Worm (Caenorhabditis elegans): Measurements from ENCODE around the gene R02F11.3.

The R02F11.3 gene

DNA sequence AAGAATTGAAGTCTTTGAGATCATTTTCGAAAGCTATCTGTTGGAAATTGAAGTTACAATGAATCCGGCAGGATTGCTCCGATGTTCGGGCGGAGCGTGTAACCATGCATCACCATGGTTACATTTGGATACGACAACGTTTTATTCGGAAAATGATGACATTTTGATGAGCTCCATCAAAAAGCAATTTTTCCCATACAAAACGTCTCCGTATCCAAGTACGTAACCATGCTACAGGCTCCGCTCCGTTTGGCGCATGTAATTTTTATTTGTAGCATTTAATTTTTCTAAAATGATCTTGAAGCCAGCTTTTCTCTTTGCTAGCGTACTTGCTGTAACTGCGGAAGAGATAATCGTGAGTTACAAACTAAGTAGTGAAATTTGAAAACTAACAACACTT lies 36.8 kb upstream of the R02F11.3 start, which contains the start of the genes cwp-2 and cwp-3:
TSS of gene cwp-2 (minus strand) at position 101 of the 400 bp plus-strand sequence.
TSS of gene cwp-3 (plus strand) at position 293 of the 400 bp plus-strand sequence.
- TF ChIP-seq madf-9 (GFP tag; conservative IDR thresholded peaks at IDR 0.05) (no peak), snpc-1.2 (GFP tag; IDR thresholded peaks at IDR 0.05) (no peak), nhr-76 (tag; optimal IDR thresholded peaks at IDR 0.05) (no peak), lin-39 (tag; optimal IDR thresholded peaks at IDR 0.05) (no peak), ama-1 (optimal IDR thresholded peaks at IDR 0.05) (no peak), ztf-7 (tag; optimal IDR thresholded peaks at IDR 0.05) (no peak), aha-1 (tag) (no peak), lin-13 (GFP tag; optimal IDR thresholded peaks at IDR 0.05) (no peak), ZK546.5 (tag; optimal IDR thresholded peaks at IDR 0.05) (no peak), zfp-3 (GFP tag; conservative IDR thresholded peaks at IDR 0.05) (no peak), skn-1 (tag; optimal IDR thresholded peaks at IDR 0.05) (no peak), T26A8.4 (GFP tag; IDR thresholded peaks at IDR 0.05) (no peak), Y48G9A.11 (GFP tag; IDR thresholded peaks at IDR 0.05) (no peak), egl-43 (GFP tag; IDR thresholded peaks at IDR 0.05) (no peak), F49E8.2 (tag; optimal IDR thresholded peaks at IDR 0.05; ENCODE audit: borderline replicate concordance) (no peak)

DNA sequence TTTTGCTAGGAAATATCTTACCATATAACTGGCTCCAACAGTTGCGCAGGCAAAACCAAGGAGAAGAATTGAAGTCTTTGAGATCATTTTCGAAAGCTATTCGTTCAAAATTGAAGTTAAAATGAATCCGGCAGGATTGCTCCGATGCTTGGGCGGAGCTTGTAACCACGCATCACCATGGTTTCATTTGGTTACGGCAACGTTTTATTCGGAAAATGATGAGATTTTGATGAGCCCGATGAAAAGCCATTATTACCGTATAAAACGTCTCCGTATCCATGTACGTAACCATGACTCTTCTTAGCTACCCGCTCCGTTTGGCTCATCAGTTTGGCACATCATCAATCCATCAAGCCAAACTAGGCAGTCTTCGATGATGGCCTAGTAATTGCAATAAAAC lies 35.4 kb upstream of the R02F11.3 start, which contains the start of gene cwp-1:
TSS of gene cwp-1 (minus strand) at position 101 of the 400 bp plus-strand sequence.
- no peak for TF ChIP-seq arid-1 (GFP tag; conservative IDR thresholded peaks at IDR 0.05)
- no peak for TF ChIP-seq daf-8 (GFP tag; IDR thresholded peaks at IDR 0.05)
- no peak for TF ChIP-seq lir-3 (tag; optimal IDR thresholded peaks at IDR 0.05)
- no peak for TF ChIP-seq fos-1 (tag; optimal IDR thresholded peaks at IDR 0.05)
- no peak for TF ChIP-seq ceh-20 (GFP tag; IDR thresholded peaks at IDR 0.05)
- no peak for TF ChIP-seq dpl-1 (GFP tag; optimal IDR thresholded peaks at IDR 0.05)
- no peak for TF ChIP-seq daf-19 (GFP tag; conservative IDR thresholded peaks at IDR 0.05)
- no peak for TF ChIP-seq zfp-2 (tag; optimal IDR thresholded peaks at IDR 0.05)
- no peak for TF ChIP-seq saeg-2 (GFP tag; IDR thresholded peaks at IDR 0.05)
- TF ChIP-seq set-16 (GFP tag; IDR thresholded peaks at IDR 0.05) = no peak
- no peak for TF ChIP-seq mes-2 (tag; optimal IDR thresholded peaks at IDR 0.05; ENCODE audit: poor library complexity, severe bottlenecking)
- TF ChIP-seq duxl-1 (tag; optimal IDR thresholded peaks at IDR 0.05; ENCODE audit: poor library complexity) = no peak
- TF ChIP-seq hmg-1.1 (GFP tag; IDR thresholded peaks at IDR 0.05) = no peak
- TF ChIP-seq unc-130 (GFP tag; optimal IDR thresholded peaks at IDR 0.05) = no peak
- no peak for TF ChIP-seq F37D6.2 (tag; optimal IDR thresholded peaks at IDR 0.05)

DNA sequence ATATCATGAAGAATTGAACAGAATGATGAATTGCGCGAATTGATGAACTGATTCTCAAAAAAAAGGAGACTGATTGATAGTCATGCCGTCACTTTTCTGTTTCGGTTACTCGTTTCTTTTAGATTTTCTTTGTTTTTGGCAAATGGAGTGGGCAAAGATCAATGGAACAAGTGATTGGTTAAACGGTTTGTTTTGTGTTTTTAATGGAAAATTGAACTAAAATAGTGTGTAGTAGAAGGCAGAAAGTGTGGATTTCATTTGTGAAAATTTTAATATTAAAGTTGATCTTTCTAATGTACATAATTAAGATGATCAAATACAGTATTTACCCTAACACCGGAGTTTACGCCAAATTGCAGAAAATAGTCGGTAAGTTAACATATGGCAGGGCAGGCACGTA lies 34.2 kb upstream of the R02F11.3 start, which contains the start of gene nas-9:
TSS of gene nas-9 (minus strand) at position 101 of the 400 bp plus-strand sequence.
- no peak for TF ChIP-seq dmd-6 (GFP tag; IDR thresholded peaks at IDR 0.05)
- peak; percentile 4 for TF ChIP-seq nhr-28 (tag; optimal IDR thresholded peaks at IDR 0.05)

DNA sequence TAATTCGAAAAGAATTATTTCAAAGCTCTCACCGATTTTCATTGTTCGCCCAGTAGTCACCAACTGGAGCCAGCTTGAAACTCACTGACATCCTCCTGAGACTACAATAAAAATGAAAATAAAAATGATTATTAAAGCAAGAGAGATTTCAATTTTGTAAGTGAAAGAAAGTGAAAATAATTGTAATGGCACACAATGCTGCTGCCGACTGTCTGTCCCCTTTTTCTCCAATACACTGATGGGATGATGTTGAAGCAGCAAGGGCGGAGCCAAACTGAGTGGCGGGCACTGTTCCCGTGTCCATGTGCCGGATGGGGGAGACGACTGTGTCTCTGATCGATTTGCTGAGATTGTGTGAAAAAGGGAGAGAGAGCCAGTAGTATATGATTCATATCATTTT lies 28.5 kb upstream of the R02F11.3 start, which contains the start of gene C37H5.14:
TSS of gene C37H5.14 (minus strand) at position 101 of the 400 bp plus-strand sequence.
- TF ChIP-seq ces-1 (GFP tag; optimal IDR thresholded peaks at IDR 0.05) (no peak), ceh-82 (tag; optimal IDR thresholded peaks at IDR 0.05) (no peak), mes-2 (tag; optimal IDR thresholded peaks at IDR 0.05; ENCODE audit: poor library complexity, severe bottlenecking) (no peak), daf-12 (tag; optimal IDR thresholded peaks at IDR 0.05) (no peak), F49E8.2 (tag; optimal IDR thresholded peaks at IDR 0.05; ENCODE audit: borderline replicate concordance) (no peak)
